Worm (Caenorhabditis elegans): ENCODE measurements around the gene F38B6.8.

ce11 chrX:6713277-6713676, 30.7 kb upstream of the F38B6.8 start, which contains the start of gene nas-11:
- TF ChIP-seq lin-39 (tag; optimal IDR thresholded peaks at IDR 0.05) (no peak), ztf-11 (tag; optimal IDR thresholded peaks at IDR 0.05) (no peak), nhr-11 (tag; optimal IDR thresholded peaks at IDR 0.05) (no peak), snpc-4 (tag; optimal IDR thresholded peaks at IDR 0.05) (no peak), egl-27 (tag; optimal IDR thresholded peaks at IDR 0.05) (no peak), sma-9 (GFP tag; optimal IDR thresholded peaks at IDR 0.05) (no peak), sma-9 (tag; optimal IDR thresholded peaks at IDR 0.05) (no peak), Y55F3AM.14 (GFP tag; optimal IDR thresholded peaks at IDR 0.05) (no peak), nhr-77 (tag; optimal IDR thresholded peaks at IDR 0.05) (no peak), unc-62 (GFP tag; optimal IDR thresholded peaks at IDR 0.05) (no peak), aly-2 (tag; optimal IDR thresholded peaks at IDR 0.05) (no peak), mab-5 (tag; optimal IDR thresholded peaks at IDR 0.05) (no peak), zag-1 (tag; optimal IDR thresholded peaks at IDR 0.05) (no peak), lin-13 (GFP tag; optimal IDR thresholded peaks at IDR 0.05) (no peak), elt-3 (tag; optimal IDR thresholded peaks at IDR 0.05) (no peak)

Measured in whole organism, L2 larva.